Worm (Caenorhabditis elegans): ENCODE data around the gene math-26.

The math-26 gene

ce11 chrII:1752990-1753389 is 18.5 kb upstream of the math-26 start, which contains the start of gene F36H5.9:
Gene F36H5.9, minus strand, starts transcription at chrII:1753090.
- TF ChIP-seq nhr-77 (tag; optimal IDR thresholded peaks at IDR 0.05) (no peak), unc-39 (tag; optimal IDR thresholded peaks at IDR 0.05) (no peak), dmd-4 (tag; optimal IDR thresholded peaks at IDR 0.05) (no peak), lin-39 (tag; optimal IDR thresholded peaks at IDR 0.05) (no peak), lsy-2 (tag; optimal IDR thresholded peaks at IDR 0.05) (no peak), ztf-4 (tag; optimal IDR thresholded peaks at IDR 0.05) (no peak), aly-2 (tag; optimal IDR thresholded peaks at IDR 0.05) (no peak), nhr-21 (tag; optimal IDR thresholded peaks at IDR 0.05) (no peak), alr-1 (tag; optimal IDR thresholded peaks at IDR 0.05) (no peak), unc-55 (GFP tag; optimal IDR thresholded peaks at IDR 0.05) (no peak), sma-3 (GFP tag; optimal IDR thresholded peaks at IDR 0.05) (no peak)

- TF ChIP-seq elt-3 (tag; optimal IDR thresholded peaks at IDR 0.05) (no peak), nhr-12 (tag; optimal IDR thresholded peaks at IDR 0.05) (no peak), Y55F3AM.14 (GFP tag; optimal IDR thresholded peaks at IDR 0.05) (no peak), nhr-237 (tag; optimal IDR thresholded peaks at IDR 0.05) (no peak), nhr-10 (tag; optimal IDR thresholded peaks at IDR 0.05) (no peak), egl-27 (tag; optimal IDR thresholded peaks at IDR 0.05) (no peak), skn-1 (tag; optimal IDR thresholded peaks at IDR 0.05) (no peak), nhr-11 (tag; optimal IDR thresholded peaks at IDR 0.05) (no peak), unc-62 (GFP tag; optimal IDR thresholded peaks at IDR 0.05) (no peak), lin-11 (tag; optimal IDR thresholded peaks at IDR 0.05) (no peak), peb-1 (tag; optimal IDR thresholded peaks at IDR 0.05) (no peak), aly-2 (tag; optimal IDR thresholded peaks at IDR 0.05) (no peak), nhr-23 (tag; optimal IDR thresholded peaks at IDR 0.05) (no peak), unc-55 (GFP tag; optimal IDR thresholded peaks at IDR 0.05) (no peak), nhr-6 (tag; optimal IDR thresholded peaks at IDR 0.05) (no peak), unc-39 (tag; optimal IDR thresholded peaks at IDR 0.05) (no peak), fos-1 (tag; optimal IDR thresholded peaks at IDR 0.05) (no peak), ztf-1 (GFP tag; conservative IDR thresholded peaks at IDR 0.05) (no peak), dmd-4 (tag; optimal IDR thresholded peaks at IDR 0.05) (no peak), gmeb-1 (tag; optimal IDR thresholded peaks at IDR 0.05) (no peak)
Observed at ce11 chrII:1756072-1756471, 15.4 kb upstream of the math-26 start, which contains the start of gene F36H5.17. Gene F36H5.17, minus strand, starts transcription at chrII:1756172.

ce11 chrII:1756582-1756981 is 14.9 kb upstream of the math-26 start, which contains the start of gene fbxb-53:
Gene fbxb-53, plus strand, starts transcription at chrII:1756882.
- no peak for TF ChIP-seq unc-62 (GFP tag; optimal IDR thresholded peaks at IDR 0.05)
- no peak for TF ChIP-seq egl-27 (tag; optimal IDR thresholded peaks at IDR 0.05)
- no peak for TF ChIP-seq nhr-237 (tag; optimal IDR thresholded peaks at IDR 0.05)

- TF ChIP-seq mdl-1 (tag; optimal IDR thresholded peaks at IDR 0.05) (no peak), lsy-2 (tag; optimal IDR thresholded peaks at IDR 0.05) (no peak), C34F6.9 (tag; optimal IDR thresholded peaks at IDR 0.05) (no peak), aly-2 (tag; optimal IDR thresholded peaks at IDR 0.05) (no peak), elt-3 (tag; optimal IDR thresholded peaks at IDR 0.05) (no peak), snpc-4 (tag; optimal IDR thresholded peaks at IDR 0.05) (no peak), nhr-21 (tag; optimal IDR thresholded peaks at IDR 0.05) (no peak), gmeb-1 (tag; optimal IDR thresholded peaks at IDR 0.05) (no peak), ztf-1 (GFP tag; conservative IDR thresholded peaks at IDR 0.05) (no peak), nhr-12 (tag; optimal IDR thresholded peaks at IDR 0.05) (no peak), egl-27 (tag; optimal IDR thresholded peaks at IDR 0.05) (no peak), nhr-237 (tag; optimal IDR thresholded peaks at IDR 0.05) (no peak), lin-11 (tag; optimal IDR thresholded peaks at IDR 0.05) (no peak)
Observed at ce11 chrII:1757033-1757432, 14.4 kb upstream of the math-26 start, which contains the start of gene F36H5.10. Gene F36H5.10, plus strand, starts transcription at chrII:1757333.

- TF ChIP-seq ceh-16 (tag; optimal IDR thresholded peaks at IDR 0.05) (no peak), alr-1 (tag; optimal IDR thresholded peaks at IDR 0.05) (no peak), nhr-12 (tag; optimal IDR thresholded peaks at IDR 0.05) (no peak), R02D3.7 (tag; optimal IDR thresholded peaks at IDR 0.05) (no peak), unc-62 (GFP tag; optimal IDR thresholded peaks at IDR 0.05) (no peak), ztf-1 (GFP tag; conservative IDR thresholded peaks at IDR 0.05) (no peak), dmd-4 (tag; optimal IDR thresholded peaks at IDR 0.05) (no peak), gmeb-1 (tag; optimal IDR thresholded peaks at IDR 0.05) (no peak)
Observed at ce11 chrII:1759602-1760001, 11.8 kb upstream of the math-26 start, which contains the start of gene F36H5.18. Gene F36H5.18, plus strand, starts transcription at chrII:1759902.

- TF ChIP-seq sma-9 (GFP tag; optimal IDR thresholded peaks at IDR 0.05) (no peak), sma-9 (tag; optimal IDR thresholded peaks at IDR 0.05) (no peak), lin-11 (tag; optimal IDR thresholded peaks at IDR 0.05) (no peak), alr-1 (tag; optimal IDR thresholded peaks at IDR 0.05) (no peak)
Observed at ce11 chrII:1761564-1761963, 9.9 kb upstream of the math-26 start, which contains the start of gene F36H5.4. Gene F36H5.4, plus strand, starts transcription at chrII:1761864.
